Fruit fly (Drosophila melanogaster) Kc167 (cell line): ENCODE data around the gene Gclm.

Source experiments
- Myc ChIP-seq: fragments of >200 bp; optimal IDR thresholded peaks from 2 replicates; lab custom pipeline; 2017; ENCODE audit warnings: missing external identifiers
- Sin3A ChIP-seq: fragments of >200 bp; optimal IDR thresholded peaks from 2 replicates; lab custom pipeline; 2018; ENCODE audit warnings: missing external identifiers
- h ChIP-seq: fragments of >200 bp; optimal IDR thresholded peaks from 3 replicates; lab custom pipeline; 2018; ENCODE audit warnings: missing external identifiers
- insv ChIP-seq: fragments of >200 bp; optimal IDR thresholded peaks from 3 replicates; lab custom pipeline; 2018; ENCODE audit warnings: missing external identifiers
- psq ChIP-seq: fragments of >200 bp; optimal IDR thresholded peaks from 2 replicates; lab custom pipeline; 2017; ENCODE audit warnings: missing external identifiers
- ttk ChIP-seq: sonication (Bioruptor generic); optimal IDR thresholded peaks from 2 replicates; lab custom pipeline; 2017; ENCODE audit warnings: missing external identifiers

The Gclm gene

DNA sequence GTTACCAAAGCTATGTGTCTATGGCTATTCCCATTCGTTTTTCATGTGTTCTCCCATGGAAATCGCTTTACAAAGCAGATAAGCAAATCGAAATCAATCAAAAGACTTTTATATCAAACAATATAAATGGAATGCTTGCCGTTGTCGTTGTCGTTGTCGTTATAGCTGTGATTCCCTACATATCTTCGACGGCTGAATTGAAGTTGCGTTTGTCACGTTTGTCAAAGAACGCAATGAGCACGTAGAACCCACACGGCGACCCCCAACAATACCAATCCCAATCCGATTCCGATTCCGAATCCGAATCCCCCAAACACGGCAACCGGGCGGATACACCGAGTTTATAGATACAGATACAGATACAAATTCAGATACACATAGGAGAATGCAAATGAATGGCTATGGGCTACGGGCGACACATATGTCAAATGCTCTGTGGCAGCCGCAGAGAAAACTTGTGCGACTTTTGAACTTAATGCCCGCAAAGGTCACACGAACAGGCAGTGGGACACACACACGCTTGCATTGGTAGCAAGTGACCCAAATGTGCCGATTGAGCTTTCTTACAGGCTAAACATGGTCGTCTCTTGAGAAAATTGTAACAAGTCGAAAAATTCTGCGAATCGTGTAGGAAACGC is 16.4 kb downstream of the Gclm start:
- no peak for TF ChIP-seq h (lab: Kevin White, UChicago)
- no peak for TF ChIP-seq insv
- no peak for TF ChIP-seq ttk (lab: Kevin White, UChicago)
- no peak for TF ChIP-seq psq (lab: Kevin White, UChicago)
- no peak for TF ChIP-seq Myc (lab: Kevin White, UChicago)
- TF ChIP-seq Sin3A, result no peak

dm6 chr3R:22669121-22669520 is 17.2 kb downstream of the Gclm start:
- TF ChIP-seq ttk (lab: Kevin White, UChicago) (no peak), Myc (lab: Kevin White, UChicago) (no peak), h (lab: Kevin White, UChicago) (no peak), Sin3A (no peak), insv (no peak), psq (lab: Kevin White, UChicago) (no peak)

DNA sequence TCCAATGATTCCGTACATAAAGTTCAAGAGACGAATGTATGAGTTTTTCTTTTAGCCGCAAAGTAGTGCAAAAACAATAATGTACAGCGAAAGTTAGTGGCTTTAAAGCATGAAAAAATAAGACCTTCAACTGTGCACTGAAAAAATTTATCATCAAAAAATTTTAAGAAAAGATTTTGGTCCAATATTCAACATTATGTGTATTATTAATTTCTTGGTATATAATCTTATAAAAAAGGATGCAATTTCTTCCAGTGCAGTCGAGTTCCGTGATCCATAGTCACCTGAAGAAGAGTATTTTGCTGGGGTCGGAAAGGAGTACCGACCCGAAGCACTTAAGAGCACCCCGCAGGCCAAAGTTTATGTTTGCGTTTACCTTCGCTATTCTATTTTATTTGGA is 17.7 kb downstream of the Gclm start:
- TF ChIP-seq Sin3A (no peak), psq (lab: Kevin White, UChicago) (no peak), ttk (lab: Kevin White, UChicago) (no peak), h (lab: Kevin White, UChicago) (no peak), insv (no peak)

dm6 chr3R:22667959-22668316 is 18.4 kb downstream of the Gclm start:
- TF ChIP-seq h (lab: Kevin White, UChicago) (no peak), insv (no peak), Sin3A (no peak), Myc (lab: Kevin White, UChicago) (no peak), ttk (lab: Kevin White, UChicago) (no peak), psq (lab: Kevin White, UChicago) (no peak)

- no peak for TF ChIP-seq Myc (lab: Kevin White, UChicago)
Observed at dm6 chr3R:22667284-22667958, 18.9 kb downstream of the Gclm start.

DNA sequence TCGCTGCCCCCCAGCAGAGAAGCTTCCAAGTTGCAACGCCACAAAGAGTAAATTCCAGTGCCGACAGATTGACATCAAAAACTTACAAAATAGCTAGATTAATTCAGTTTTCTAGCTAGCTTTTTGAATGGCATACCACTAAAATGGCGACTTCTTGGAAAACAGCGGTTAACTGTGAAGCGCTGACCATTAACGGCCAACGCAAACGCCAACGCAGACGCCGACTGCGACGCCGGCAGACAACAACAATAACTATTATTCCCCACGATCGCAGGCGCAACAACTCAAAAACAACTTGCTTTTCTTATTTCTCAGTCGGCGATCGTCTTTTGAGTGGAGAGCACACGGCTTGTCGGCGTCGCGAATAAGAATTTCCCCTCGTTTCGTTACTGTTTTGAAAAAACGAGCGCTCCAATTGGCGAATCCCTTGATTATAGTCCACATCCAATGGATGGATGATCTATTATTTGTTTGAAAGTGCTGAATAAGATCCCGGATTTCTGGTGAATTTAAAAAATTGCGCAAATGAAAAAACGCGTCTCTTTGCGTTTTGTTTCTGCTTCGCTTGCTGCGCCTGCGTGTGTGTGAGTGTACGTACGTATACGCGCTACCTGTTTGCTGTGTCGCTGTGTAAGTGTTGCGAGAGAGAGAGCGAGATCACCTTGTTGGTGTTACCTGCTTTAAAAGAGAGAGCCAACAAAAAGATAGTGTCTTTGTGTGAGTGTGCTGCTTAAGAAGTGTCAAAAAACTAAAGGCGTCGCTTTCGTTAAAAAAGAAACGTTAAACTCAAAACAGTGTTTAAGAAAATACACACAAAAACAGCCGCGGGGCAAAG is 19.6 kb downstream of the Gclm start:
- no peak for TF ChIP-seq Myc (lab: Kevin White, UChicago)
- TF ChIP-seq psq (lab: Kevin White, UChicago), result no peak
- no peak for TF ChIP-seq insv
- TF ChIP-seq Sin3A, result no peak
- TF ChIP-seq h (lab: Kevin White, UChicago), result no peak
- no peak for TF ChIP-seq ttk (lab: Kevin White, UChicago)

DNA sequence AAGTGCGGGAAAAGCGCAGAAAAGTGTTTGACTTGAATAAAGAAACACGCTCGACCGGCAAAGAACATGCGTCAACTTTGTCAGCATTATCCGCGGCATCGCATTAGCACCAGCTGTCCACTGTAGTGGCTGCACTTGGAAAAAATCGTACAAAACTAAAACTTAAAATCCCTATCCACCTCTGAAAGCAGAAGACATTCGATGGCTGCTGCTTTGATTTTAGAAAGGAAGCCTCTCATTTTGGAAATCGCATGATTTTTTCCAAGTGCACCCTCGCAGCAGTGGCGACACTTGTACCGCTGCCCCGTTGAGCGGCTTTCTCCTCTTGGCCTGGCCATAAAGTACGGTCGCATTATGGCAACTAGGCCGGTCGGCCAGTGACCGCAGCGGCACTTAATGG is 22.0 kb downstream of the Gclm start:
- TF ChIP-seq insv, result no peak

DNA sequence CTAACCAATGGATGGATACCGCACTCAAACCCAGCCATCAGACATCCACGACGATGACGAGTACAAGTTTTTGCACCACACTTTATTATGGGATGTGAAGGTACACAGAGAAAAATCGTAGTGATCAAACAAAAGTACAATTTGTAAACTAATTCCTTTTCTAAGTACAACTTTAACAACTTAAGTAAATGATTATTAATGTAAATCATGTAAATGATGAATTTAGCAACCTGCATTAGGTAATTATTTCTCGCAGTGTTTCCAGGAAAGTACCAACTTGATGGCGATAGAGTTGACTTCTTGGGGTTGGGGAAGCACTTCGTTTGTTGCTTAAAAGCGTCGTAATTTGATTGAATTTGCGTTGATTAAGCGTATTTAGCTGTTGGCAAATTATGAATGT is 23.2 kb downstream of the Gclm start:
- TF ChIP-seq ttk (lab: Kevin White, UChicago) (no peak), insv (no peak), Myc (lab: Kevin White, UChicago) (no peak), Sin3A (no peak)

- TF ChIP-seq h (lab: Kevin White, UChicago), result no peak
- no peak for TF ChIP-seq psq (lab: Kevin White, UChicago)
- TF ChIP-seq Sin3A, result no peak
- no peak for TF ChIP-seq Myc (lab: Kevin White, UChicago)
- TF ChIP-seq insv, result no peak
- no peak for TF ChIP-seq ttk (lab: Kevin White, UChicago)
Observed at dm6 chr3R:22649859-22650258, 36.5 kb downstream of the Gclm start.

- TF ChIP-seq Myc (lab: Kevin White, UChicago) (no peak), ttk (lab: Kevin White, UChicago) (no peak), h (lab: Kevin White, UChicago) (no peak), insv (no peak), psq (lab: Kevin White, UChicago) (no peak), Sin3A (no peak)
Observed at dm6 chr3R:22639239-22639858, 47.0 kb downstream of the Gclm start, which contains the start of the genes loco and wake. loco (minus strand) TSS chr3R:22639387. wake (plus strand) TSS chr3R:22639808.

DNA sequence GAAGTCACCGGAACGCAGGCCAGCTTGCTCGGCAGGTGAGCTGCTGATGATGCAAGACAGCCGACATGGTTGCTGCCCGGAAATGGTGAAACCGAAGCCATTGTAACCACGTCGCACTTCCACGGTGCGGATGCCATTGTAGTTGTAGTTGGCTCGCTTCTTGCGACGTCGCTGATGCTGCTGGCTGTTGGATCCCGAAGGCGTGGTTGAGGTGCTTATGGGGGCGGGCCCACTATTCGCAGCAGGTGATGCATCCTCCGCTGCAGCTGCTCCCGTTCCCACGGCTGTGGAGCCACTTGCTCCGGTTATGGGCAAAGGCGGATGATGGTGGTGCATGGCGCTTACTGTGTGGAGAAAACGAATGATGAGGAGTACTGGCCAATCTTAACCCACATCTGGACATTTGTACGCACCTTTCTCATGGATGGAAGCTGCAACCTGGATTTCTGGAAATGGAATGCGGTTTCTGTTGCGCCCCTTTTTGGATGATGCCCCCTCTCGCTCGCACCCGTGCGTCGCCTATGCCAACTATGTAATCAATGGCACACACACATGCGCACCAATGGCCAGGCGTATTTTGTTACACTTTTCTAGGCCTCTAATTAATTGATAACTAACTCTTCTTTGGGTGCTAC is 47.6 kb downstream of the Gclm start:
- TF ChIP-seq insv, result no peak
- TF ChIP-seq psq (lab: Kevin White, UChicago), result no peak
- TF ChIP-seq ttk (lab: Kevin White, UChicago), result no peak
- TF ChIP-seq h (lab: Kevin White, UChicago), result no peak
- TF ChIP-seq Sin3A, result no peak
- no peak for TF ChIP-seq Myc (lab: Kevin White, UChicago)

DNA sequence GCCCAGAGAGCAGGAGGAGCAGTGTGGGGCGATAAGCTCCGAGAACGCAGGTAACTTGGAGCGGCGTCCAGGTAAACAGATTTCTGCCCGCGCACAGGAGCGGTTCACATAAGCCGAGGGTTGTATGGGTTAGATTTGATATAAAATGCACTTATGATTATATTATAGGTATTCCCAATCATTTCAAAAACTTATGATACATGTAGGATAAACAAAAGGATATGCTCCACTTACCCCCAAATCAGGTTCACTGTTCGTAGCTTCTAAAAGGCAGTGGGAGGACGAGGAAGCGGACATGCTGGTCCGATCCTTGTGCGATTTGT is 49.8 kb downstream of the Gclm start:
- no peak for TF ChIP-seq psq (lab: Kevin White, UChicago)
- no peak for TF ChIP-seq Sin3A
- no peak for TF ChIP-seq ttk (lab: Kevin White, UChicago)
- no peak for TF ChIP-seq h (lab: Kevin White, UChicago)
- no peak for TF ChIP-seq Myc (lab: Kevin White, UChicago)
- no peak for TF ChIP-seq insv
